Worm (Caenorhabditis elegans): ENCODE data around the gene tbc-9.

Gene tbc-9

DNA sequence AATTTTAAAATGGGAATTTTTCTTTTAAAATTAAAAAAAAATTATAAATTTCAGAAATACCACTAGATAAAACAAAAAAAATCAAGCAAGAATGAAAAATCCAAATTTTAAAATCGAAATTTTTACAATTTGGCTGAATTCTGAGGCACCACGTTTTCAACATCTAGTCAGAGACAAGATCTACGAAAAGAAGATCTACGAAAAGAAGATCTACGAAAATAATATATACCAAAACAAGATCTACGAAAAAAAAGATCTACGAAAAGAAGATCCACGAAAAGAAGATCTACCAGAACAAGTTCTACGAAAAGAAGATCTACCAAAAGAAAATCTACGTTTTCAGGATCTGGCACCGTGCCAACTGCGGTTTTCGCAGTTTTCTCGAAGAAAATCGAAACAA, 15.6 kb downstream of the tbc-9 start (continued):
- no peak for TF ChIP-seq unc-55 (GFP tag; optimal IDR thresholded peaks at IDR 0.05)
- peak; percentile 7 for TF ChIP-seq hlh-8 (tag; optimal IDR thresholded peaks at IDR 0.05)
- TF ChIP-seq C38D4.7 (GFP tag; optimal IDR thresholded peaks at IDR 0.05) = no peak
- no peak for TF ChIP-seq elt-4 (tag; optimal IDR thresholded peaks at IDR 0.05)
- peak; percentile 81 for TF ChIP-seq C08G9.2 (tag; optimal IDR thresholded peaks at IDR 0.05)
- no peak for TF ChIP-seq fkh-6 (tag; optimal IDR thresholded peaks at IDR 0.05)
- TF ChIP-seq eyg-1 (tag; optimal IDR thresholded peaks at IDR 0.05) = no peak
- peak; percentile 28 for TF ChIP-seq unc-86 (tag; optimal IDR thresholded peaks at IDR 0.05)
- TF ChIP-seq gmeb-2 (tag; optimal IDR thresholded peaks at IDR 0.05) = no peak
- no peak for TF ChIP-seq ceh-24 (tag; optimal IDR thresholded peaks at IDR 0.05)
- no peak for TF ChIP-seq nhr-232 (tag; optimal IDR thresholded peaks at IDR 0.05)
- no peak for TF ChIP-seq mec-3 (tag; optimal IDR thresholded peaks at IDR 0.05; ENCODE audit: borderline replicate concordance)
- TF ChIP-seq K09A11.1 (tag; optimal IDR thresholded peaks at IDR 0.05; ENCODE audit: insufficient read depth) = no peak
- no peak for TF ChIP-seq pqm-1 (tag; optimal IDR thresholded peaks at IDR 0.05)
- TF ChIP-seq ama-1 (optimal IDR thresholded peaks at IDR 0.05) = no peak
- TF ChIP-seq ceh-34 (tag; optimal IDR thresholded peaks at IDR 0.05) = no peak
- TF ChIP-seq lim-6 (tag; optimal IDR thresholded peaks at IDR 0.05) = peak; percentile 46
- TF ChIP-seq ref-2 (tag; optimal IDR thresholded peaks at IDR 0.05) = peak; percentile 31
- TF ChIP-seq dve-1 (tag; optimal IDR thresholded peaks at IDR 0.05) = no peak
- no peak for TF ChIP-seq hlh-6 (tag; optimal IDR thresholded peaks at IDR 0.05)
- TF ChIP-seq ztf-16 (tag; optimal IDR thresholded peaks at IDR 0.05) = no peak
- TF ChIP-seq madf-2 (tag; optimal IDR thresholded peaks at IDR 0.05) = no peak
- TF ChIP-seq npax-4 (tag; optimal IDR thresholded peaks at IDR 0.05) = no peak
- TF ChIP-seq pros-1 (tag; optimal IDR thresholded peaks at IDR 0.05) = no peak
- TF ChIP-seq unc-3 (GFP tag; conservative IDR thresholded peaks at IDR 0.05) = no peak
- no peak for TF ChIP-seq unc-3 (tag; optimal IDR thresholded peaks at IDR 0.05)
- no peak for TF ChIP-seq T23F11.4 (GFP tag; optimal IDR thresholded peaks at IDR 0.05)
- peak; percentile 90 for TF ChIP-seq fax-1 (tag; optimal IDR thresholded peaks at IDR 0.05)
- peak; percentile 52 for TF ChIP-seq F13H6.1 (tag; optimal IDR thresholded peaks at IDR 0.05)
- no peak for TF ChIP-seq pha-2 (tag; optimal IDR thresholded peaks at IDR 0.05)
- TF ChIP-seq syd-9 (tag; optimal IDR thresholded peaks at IDR 0.05) = no peak
- TF ChIP-seq zip-5 (tag; optimal IDR thresholded peaks at IDR 0.05) = peak; percentile 80
- TF ChIP-seq Y22D7AL.16 (tag; optimal IDR thresholded peaks at IDR 0.05) = no peak
- peak; percentile 38 for TF ChIP-seq ceh-14 (tag; optimal IDR thresholded peaks at IDR 0.05)
- peak; percentile 88 for TF ChIP-seq ceh-31 (tag; optimal IDR thresholded peaks at IDR 0.05)
- no peak for TF ChIP-seq ceh-9 (tag; optimal IDR thresholded peaks at IDR 0.05)
- peak; percentile 54 for TF ChIP-seq rnt-1 (tag; optimal IDR thresholded peaks at IDR 0.05)
- TF ChIP-seq ceh-45 (GFP tag; IDR thresholded peaks at IDR 0.05) = no peak
- TF ChIP-seq tbx-2 (tag; optimal IDR thresholded peaks at IDR 0.05) = peak; percentile 91
- TF ChIP-seq odd-2 (tag; optimal IDR thresholded peaks at IDR 0.05) = no peak
- peak; percentile 60 for TF ChIP-seq ceh-2 (tag; optimal IDR thresholded peaks at IDR 0.05)
- TF ChIP-seq nfya-1 (tag; optimal IDR thresholded peaks at IDR 0.05) = no peak
- no peak for TF ChIP-seq sdc-2 (tag; optimal IDR thresholded peaks at IDR 0.05)
- TF ChIP-seq ceh-48 (tag; optimal IDR thresholded peaks at IDR 0.05) = no peak
- TF ChIP-seq elt-2 (tag; optimal IDR thresholded peaks at IDR 0.05) = peak; percentile 50
- TF ChIP-seq sox-2 (GFP tag; IDR thresholded peaks at IDR 0.05) = no peak

- no peak for TF ChIP-seq Y22D7AL.16 (tag; optimal IDR thresholded peaks at IDR 0.05)
- TF ChIP-seq ets-4 (tag; optimal IDR thresholded peaks at IDR 0.05) = no peak
- TF ChIP-seq ref-2 (tag; optimal IDR thresholded peaks at IDR 0.05) = no peak
- no peak for TF ChIP-seq hlh-6 (tag; optimal IDR thresholded peaks at IDR 0.05)
- TF ChIP-seq ceh-2 (tag; optimal IDR thresholded peaks at IDR 0.05) = no peak
- TF ChIP-seq ceh-6 (GFP tag; optimal IDR thresholded peaks at IDR 0.05) = no peak
- no peak for TF ChIP-seq ceh-45 (GFP tag; IDR thresholded peaks at IDR 0.05)
These were observed 19.1 kb downstream of the tbc-9 start for ce11 chrIV:13483596-13483995.
